Fruit fly (Drosophila melanogaster) whole organism, embryonic: ENCODE measurements around the gene CG18428.

Experiments
- CG10366 ChIP-seq: fragments of 200-800 bp; sonication (Bioruptor generic); IDR thresholded peaks from 2 replicates; pipeline ENCODE4 v1.3.6; 2022; ENCODE audit warnings: missing biosample characterization, missing genetic modification characterization
- CG10654 ChIP-seq: fragments of 200-800 bp; sonication (Bioruptor generic); optimal IDR thresholded peaks from 2 replicates; lab custom pipeline; 2016; ENCODE audit warnings: missing biosample characterization, missing genetic modification characterization
- CG10959 ChIP-seq: fragments of 200-800 bp; sonication (Bioruptor generic); IDR thresholded peaks from 2 replicates; pipeline ENCODE4 v1.3.6; 2022; ENCODE audit warnings: missing biosample characterization, missing genetic modification characterization
- CG11398 ChIP-seq: fragments of 200-800 bp; sonication (Bioruptor generic); optimal IDR thresholded peaks from 2 replicates; lab custom pipeline; 2016; ENCODE audit warnings: missing biosample characterization, missing genetic modification characterization
- CG12071 ChIP-seq: fragments of 200-800 bp; sonication (Bioruptor generic); optimal IDR thresholded peaks from 3 replicates; lab custom pipeline; 2018; ENCODE audit warnings: missing biosample characterization, mild to moderate bottlenecking, missing genetic modification characterization
- CG12391 ChIP-seq: fragments of 200-800 bp; sonication (Bioruptor generic); optimal IDR thresholded peaks from 3 replicates; lab custom pipeline; 2018; ENCODE audit warnings: missing biosample characterization, mild to moderate bottlenecking, missing genetic modification characterization, moderate library complexity
- CG14667 ChIP-seq: fragments of 200-800 bp; sonication (Bioruptor generic); IDR thresholded peaks from 2 replicates; pipeline ENCODE4 v1.3.6; 2022; ENCODE audit warnings: missing biosample characterization, missing genetic modification characterization
- CG14710 ChIP-seq: fragments of 200-800 bp; sonication (Bioruptor generic); optimal IDR thresholded peaks from 3 replicates; lab custom pipeline; 2019; ENCODE audit warnings: missing biosample characterization, mild to moderate bottlenecking, missing genetic modification characterization, moderate library complexity
- CG15073 ChIP-seq: fragments of 200-800 bp; sonication (Bioruptor generic); optimal IDR thresholded peaks from 2 replicates; lab custom pipeline; 2016; ENCODE audit warnings: missing biosample characterization, missing genetic modification characterization
- CG1603 ChIP-seq: fragments of 200-800 bp; sonication (Bioruptor generic); optimal IDR thresholded peaks from 2 replicates; lab custom pipeline; 2019; ENCODE audit warnings: missing biosample characterization, mild to moderate bottlenecking, missing genetic modification characterization, moderate library complexity
- CG17359 ChIP-seq: fragments of 200-800 bp; sonication (Bioruptor generic); optimal IDR thresholded peaks from 3 replicates; lab custom pipeline; 2018; ENCODE audit warnings: missing biosample characterization, mild to moderate bottlenecking, missing genetic modification characterization, moderate library complexity
- CG17829 ChIP-seq: fragments of 200-800 bp; optimal IDR thresholded peaks from 2 replicates; lab custom pipeline; 2019; ENCODE audit warnings: missing biosample characterization, mild to moderate bottlenecking, missing genetic modification characterization, moderate library complexity
- CG2199 ChIP-seq: fragments of 200-800 bp; sonication (Bioruptor generic); IDR thresholded peaks from 3 replicates; pipeline ENCODE4 v1.3.6; 2022; ENCODE audit warnings: missing biosample characterization, missing genetic modification characterization
- CG2678 ChIP-seq: fragments of 200-800 bp; sonication (Bioruptor generic); optimal IDR thresholded peaks from 3 replicates; lab custom pipeline; 2019; ENCODE audit warnings: missing biosample characterization, mild to moderate bottlenecking, missing genetic modification characterization, moderate library complexity
- CG2875 ChIP-seq: fragments of 200-800 bp; sonication (Bioruptor generic); optimal IDR thresholded peaks from 2 replicates; lab custom pipeline; 2017; ENCODE audit warnings: missing biosample characterization, mild to moderate bottlenecking, missing genetic modification characterization, missing genetic modification reagents
- CG2889 ChIP-seq: fragments of 200-800 bp; sonication (Bioruptor generic); IDR thresholded peaks from 3 replicates; pipeline ENCODE4 v1.3.6; 2022; ENCODE audit warnings: missing biosample characterization, missing genetic modification characterization
- CG30020 ChIP-seq: fragments of 200-800 bp; optimal IDR thresholded peaks from 2 replicates; lab custom pipeline; 2019; ENCODE audit warnings: missing biosample characterization, mild to moderate bottlenecking, missing genetic modification characterization, moderate library complexity
- CG30431 ChIP-seq: fragments of 200-800 bp; sonication (Bioruptor generic); optimal IDR thresholded peaks from 2 replicates; lab custom pipeline; 2017; ENCODE audit warnings: missing biosample characterization, missing genetic modification characterization
- CG34422 ChIP-seq: fragments of 200-800 bp; sonication (Bioruptor generic); IDR thresholded peaks from 3 replicates; pipeline ENCODE4 v1.3.6; 2022; ENCODE audit warnings: missing biosample characterization, missing genetic modification characterization
- CG3838 ChIP-seq: fragments of 200-800 bp; sonication (Bioruptor generic); optimal IDR thresholded peaks from 3 replicates; lab custom pipeline; 2016; ENCODE audit warnings: missing biosample characterization, missing genetic modification characterization
- CG4424 ChIP-seq: fragments of 200-800 bp; sonication (Bioruptor generic); optimal IDR thresholded peaks from 3 replicates; lab custom pipeline; 2016; ENCODE audit warnings: missing biosample characterization, missing genetic modification characterization
- CG6765 ChIP-seq: fragments of 200-800 bp; sonication (Bioruptor generic); optimal IDR thresholded peaks from 3 replicates; lab custom pipeline; 2017; ENCODE audit warnings: missing biosample characterization, mild to moderate bottlenecking, missing genetic modification characterization
- CG7357 ChIP-seq: fragments of 200-800 bp; sonication (Bioruptor generic); IDR thresholded peaks from 3 replicates; pipeline ENCODE4 v1.3.6; 2022; ENCODE audit warnings: missing biosample characterization, missing genetic modification characterization
- CG8089 ChIP-seq: fragments of 200-800 bp; sonication (Bioruptor generic); optimal IDR thresholded peaks from 3 replicates; lab custom pipeline; 2016; ENCODE audit warnings: missing biosample characterization, missing genetic modification characterization
- CG8359 ChIP-seq: fragments of 200-800 bp; sonication (Bioruptor generic); optimal IDR thresholded peaks from 2 replicates; lab custom pipeline; 2017; ENCODE audit warnings: missing biosample characterization, mild to moderate bottlenecking, missing genetic modification characterization, borderline replicate concordance
- CG9609 ChIP-seq: fragments of 200-800 bp; sonication (Bioruptor generic); optimal IDR thresholded peaks from 3 replicates; lab custom pipeline; 2016; ENCODE audit warnings: missing biosample characterization, missing genetic modification characterization
- Hey ChIP-seq: fragments of 200-800 bp; sonication (Bioruptor generic); optimal IDR thresholded peaks from 3 replicates; lab custom pipeline; 2018; ENCODE audit warnings: missing biosample characterization, mild to moderate bottlenecking, missing genetic modification characterization
- Nf-YB ChIP-seq: fragments of 200-800 bp; sonication (Bioruptor generic); optimal IDR thresholded peaks from 3 replicates; lab custom pipeline; 2019; ENCODE audit warnings: missing biosample characterization, mild to moderate bottlenecking, missing genetic modification characterization, moderate library complexity
- Sry-δ ChIP-seq: fragments of 200-800 bp; sonication (Bioruptor generic); optimal IDR thresholded peaks from 2 replicates; lab custom pipeline; 2016; ENCODE audit warnings: missing biosample characterization, missing genetic modification characterization
- Stat92E ChIP-seq, 3 experiments: fragments of >200 bp in 2 of 3; fragments of 200-800 bp in 1 of 3; sonication (Bioruptor generic) in 1 of 3; optimal IDR thresholded peaks; 2 replicates each; lab custom pipeline; 2017 to 2019; ENCODE audit warnings: missing biosample characterization in 3 of 3, missing genetic modification characterization in 3 of 3, mild to moderate bottlenecking in 1 of 3, moderate library complexity in 1 of 3
- ab ChIP-seq: fragments of 200-800 bp; sonication (Bioruptor generic); optimal IDR thresholded peaks from 2 replicates; lab custom pipeline; 2016; ENCODE audit warnings: missing biosample characterization, missing genetic modification characterization
- aop ChIP-seq: fragments of 200-800 bp; sonication (Bioruptor generic); IDR thresholded peaks from 2 replicates; pipeline ENCODE4 v1.3.6; 2022; ENCODE audit warnings: missing biosample characterization, missing genetic modification characterization
- az2 ChIP-seq: fragments of 200-800 bp; sonication (Bioruptor generic); optimal IDR thresholded peaks from 3 replicates; lab custom pipeline; 2016; ENCODE audit warnings: missing biosample characterization, missing genetic modification characterization
- chm ChIP-seq: fragments of 200-800 bp; sonication (Bioruptor generic); IDR thresholded peaks from 2 replicates; pipeline ENCODE4 v1.3.6; 2022; ENCODE audit warnings: missing biosample characterization, missing genetic modification characterization
- corto ChIP-seq: fragments of 200-800 bp; sonication (Bioruptor generic); optimal IDR thresholded peaks from 2 replicates; lab custom pipeline; 2016; ENCODE audit warnings: missing biosample characterization, mild to moderate bottlenecking, missing genetic modification characterization, moderate library complexity
- crol ChIP-seq: fragments of 200-800 bp; sonication (Bioruptor generic); IDR thresholded peaks from 2 replicates; pipeline ENCODE4 v1.3.6; 2022; ENCODE audit warnings: missing biosample characterization, missing genetic modification characterization
- danr ChIP-seq: fragments of 200-800 bp; sonication (Bioruptor generic); IDR thresholded peaks from 2 replicates; pipeline ENCODE4 v1.3.6; 2022; ENCODE audit warnings: missing biosample characterization, missing genetic modification characterization
- eyg ChIP-seq: fragments of 200-800 bp; sonication (Bioruptor generic); optimal IDR thresholded peaks from 3 replicates; lab custom pipeline; 2016; ENCODE audit warnings: missing biosample characterization, missing genetic modification characterization
- ftz-f1 ChIP-seq: fragments of 200-800 bp; sonication (Bioruptor generic); optimal IDR thresholded peaks from 2 replicates; lab custom pipeline; 2016; ENCODE audit warnings: missing biosample characterization, missing genetic modification characterization
- hb ChIP-seq: fragments of 200-800 bp; sonication (Bioruptor generic); IDR thresholded peaks from 3 replicates; pipeline ENCODE4 v1.3.6; 2022; ENCODE audit warnings: missing biosample characterization, missing genetic modification characterization; ENCODE audit not compliant: partially characterized antibody
- hbn ChIP-seq: fragments of 200-800 bp; sonication (Bioruptor generic); IDR thresholded peaks from 2 replicates; pipeline ENCODE4 v1.3.6; 2022; ENCODE audit warnings: missing biosample characterization, missing genetic modification characterization; ENCODE audit not compliant: partially characterized antibody
- hth ChIP-seq: fragments of >200 bp; optimal IDR thresholded peaks from 2 replicates; lab custom pipeline; 2017; ENCODE audit warnings: inconsistent platforms
- inv ChIP-seq: fragments of 200-800 bp; sonication (Bioruptor generic); IDR thresholded peaks from 2 replicates; pipeline ENCODE4 v1.3.6; 2022; ENCODE audit warnings: missing biosample characterization, missing genetic modification characterization; ENCODE audit not compliant: partially characterized antibody
- jing ChIP-seq: fragments of 200-800 bp; sonication (Bioruptor generic); optimal IDR thresholded peaks from 2 replicates; lab custom pipeline; 2018; ENCODE audit warnings: missing biosample characterization, mild to moderate bottlenecking, missing genetic modification characterization
- klu ChIP-seq: fragments of 200-800 bp; sonication (Bioruptor generic); IDR thresholded peaks from 2 replicates; pipeline ENCODE4 v1.3.6; 2022; ENCODE audit warnings: missing biosample characterization, missing genetic modification characterization
- knrl ChIP-seq: fragments of 200-800 bp; sonication (Bioruptor generic); IDR thresholded peaks from 3 replicates; pipeline ENCODE4 v1.3.6; 2022; ENCODE audit warnings: missing biosample characterization, missing genetic modification characterization; ENCODE audit not compliant: partially characterized antibody
- mam ChIP-seq: fragments of 200-800 bp; sonication (Bioruptor generic); optimal IDR thresholded peaks from 3 replicates; lab custom pipeline; 2016; ENCODE audit warnings: missing biosample characterization, missing genetic modification characterization
- phol ChIP-seq: fragments of 200-800 bp; sonication (Bioruptor generic); optimal IDR thresholded peaks from 3 replicates; lab custom pipeline; 2018; ENCODE audit warnings: missing biosample characterization, mild to moderate bottlenecking, missing genetic modification characterization, moderate library complexity
- pnt ChIP-seq: fragments of 200-800 bp; sonication (Bioruptor generic); optimal IDR thresholded peaks from 3 replicates; lab custom pipeline; 2016; ENCODE audit warnings: missing biosample characterization, missing genetic modification characterization
- sens ChIP-seq: fragments of 200-800 bp; sonication (Bioruptor generic); peaks from one replicate; lab custom pipeline; 2016; ENCODE audit warnings: missing biosample characterization, missing genetic modification characterization
- stc ChIP-seq: fragments of 200-800 bp; sonication (Bioruptor generic); IDR thresholded peaks from 2 replicates; pipeline ENCODE4 v1.3.6; 2022; ENCODE audit warnings: missing biosample characterization, missing genetic modification characterization
- z ChIP-seq: fragments of 200-800 bp; sonication (Bioruptor generic); IDR thresholded peaks from 3 replicates; pipeline ENCODE4 v1.3.6; 2022; ENCODE audit warnings: missing biosample characterization, missing genetic modification characterization

CG18428 gene

dm6 chr3R:24142971-24143370, 33.8 kb downstream of the CG18428 start:
- TF ChIP-seq CG34422 (no peak), aop (GFP tag; lab: Robert Waterston, UW) (no peak), CG10366 (peak; percentile 21; the same call in 1 of the 2 replicates), CG2875 (GFP tag; lab: Kevin White, UChicago) (no peak), Nf-YB (GFP tag; lab: Kevin White, UChicago) (no peak), CG3838 (GFP tag; lab: Kevin White, UChicago) (no peak), CG6765 (GFP tag; lab: Kevin White, UChicago) (no peak), Hey (tag; lab: Kevin White, UChicago) (no peak), CG17829 (peak; percentile 22), CG12071 (no peak), CG10959 (GFP tag; lab: Robert Waterston, UW) (no peak), ab (GFP tag; lab: Kevin White, UChicago) (no peak), phol (peak; percentile 40), CG8089 (no peak), inv (GFP tag; lab: Robert Waterston, UW) (no peak), danr (no peak), CG12391 (tag; lab: Kevin White, UChicago) (peak; percentile 36), hb (GFP tag; lab: Robert Waterston, UW) (no peak), hth (lab: Kevin White, UChicago) (no peak), az2 (GFP tag; lab: Kevin White, UChicago) (peak; percentile 18), jing (no peak), CG7357 (GFP tag; lab: Robert Waterston, UW) (no peak), corto (GFP tag; lab: Kevin White, UChicago) (peak; percentile 76), CG17359 (tag; lab: Kevin White, UChicago) (peak; percentile 49), mam (GFP tag; lab: Kevin White, UChicago) (peak; percentile 10), Sry-δ (GFP tag; lab: Kevin White, UChicago) (no peak), klu (GFP tag; lab: Robert Waterston, UW) (no peak), CG2678 (tag; lab: Kevin White, UChicago) (peak; percentile 47), CG14710 (tag; lab: Kevin White, UChicago) (peak; percentile 20), stc (0 out of 2 replicates have a peak, but pooled peaks have one; percentile 40), z (GFP tag; lab: Robert Waterston, UW) (no peak), CG9609 (GFP tag; lab: Kevin White, UChicago) (peak; percentile 5), hbn (GFP tag; lab: Robert Waterston, UW) (no peak), CG11398 (GFP tag; lab: Kevin White, UChicago) (no peak), CG1603 (tag; lab: Kevin White, UChicago) (peak; percentile 25), CG4424 (GFP tag; lab: Kevin White, UChicago) (peak; percentile 15), eyg (no peak), CG8359 (no peak), pnt (GFP tag; lab: Kevin White, UChicago) (peak; percentile 23), CG15073 (GFP tag; lab: Kevin White, UChicago) (no peak), Stat92E (GFP tag; optimal IDR thresholded peaks at IDR 0.05; lab: Kevin White, UChicago) (no peak), CG2199 (GFP tag; lab: Robert Waterston, UW) (no peak), knrl (GFP tag; lab: Robert Waterston, UW) (no peak), crol (peak; percentile 41; the same call in 1 of the 2 replicates), CG14667 (GFP tag; lab: Robert Waterston, UW) (no peak), CG30431 (no peak), sens (GFP tag; lab: Kevin White, UChicago) (peak; percentile 82), chm (GFP tag; lab: Robert Waterston, UW) (no peak), CG30020 (no peak), CG2889 (GFP tag; lab: Robert Waterston, UW) (no peak), ftz-f1 (no peak), CG10654 (no peak)
